Worm (Caenorhabditis elegans) whole organism, late embryonic: ENCODE data around the gene R09D1.12.
A peak's percentile ranks its signal among the peaks of the same experiment; 100 is the strongest.

Experiments used
- F13H6.1 ChIP-seq: sonication (generic microtip); optimal IDR thresholded peaks from 2 replicates; lab custom pipeline; 2016; ENCODE audit warnings: missing genetic modification characterization, missing compliant biosample characterization
- K02D7.2 ChIP-seq: sonication (generic microtip); optimal IDR thresholded peaks from 2 replicates; lab custom pipeline; 2017; ENCODE audit warnings: mild to moderate bottlenecking, missing genetic modification characterization, missing compliant biosample characterization
- K09A11.1 ChIP-seq: sonication (generic microtip); optimal IDR thresholded peaks from 2 replicates; lab custom pipeline; 2017; ENCODE audit warnings: antibody characterized with exemption, mild to moderate bottlenecking, missing genetic modification characterization, missing compliant biosample characterization; ENCODE audit not compliant: insufficient read depth
- ceh-14 ChIP-seq: sonication (generic microtip); optimal IDR thresholded peaks from 2 replicates; lab custom pipeline; 2016; ENCODE audit warnings: missing genotype, missing genetic modification characterization, missing compliant biosample characterization
- ceh-18 ChIP-seq: sonication (generic microtip); optimal IDR thresholded peaks from 2 replicates; lab custom pipeline; 2016; ENCODE audit warnings: missing genetic modification characterization, missing compliant biosample characterization
- ceh-2 ChIP-seq: sonication (generic microtip); optimal IDR thresholded peaks from 2 replicates; lab custom pipeline; 2016; ENCODE audit warnings: missing genotype, missing genetic modification characterization, missing compliant biosample characterization
- ceh-24 ChIP-seq: sonication (generic microtip); optimal IDR thresholded peaks from 2 replicates; lab custom pipeline; 2016; ENCODE audit warnings: mild to moderate bottlenecking, missing genetic modification characterization, missing compliant biosample characterization
- ceh-31 ChIP-seq: sonication (generic microtip); optimal IDR thresholded peaks from 2 replicates; lab custom pipeline; 2016; ENCODE audit warnings: missing genetic modification characterization, missing compliant biosample characterization
- ceh-45 ChIP-seq: fragments of 200-800 bp; sonication (Bioruptor generic); IDR thresholded peaks from 2 replicates; pipeline ENCODE4 v1.3.6; 2022; ENCODE audit warnings: missing genetic modification reagents, missing genetic modification characterization, missing compliant biosample characterization
- ceh-9 ChIP-seq: sonication (generic microtip); optimal IDR thresholded peaks from 2 replicates; lab custom pipeline; 2016; ENCODE audit warnings: mild to moderate bottlenecking, missing genetic modification characterization, inconsistent platforms, missing compliant biosample characterization
- dmd-4 ChIP-seq: sonication (generic microtip); optimal IDR thresholded peaks from 2 replicates; lab custom pipeline; 2016; ENCODE audit warnings: borderline replicate concordance, missing genetic modification characterization, missing compliant biosample characterization
- elt-2 ChIP-seq: sonication (generic microtip); optimal IDR thresholded peaks from 2 replicates; lab custom pipeline; 2016; ENCODE audit warnings: missing genetic modification reagents, missing genetic modification characterization, missing compliant biosample characterization
- elt-4 ChIP-seq: sonication (generic microtip); optimal IDR thresholded peaks from 2 replicates; lab custom pipeline; 2016; ENCODE audit warnings: missing genetic modification characterization, missing compliant biosample characterization
- fax-1 ChIP-seq: sonication (generic microtip); optimal IDR thresholded peaks from 2 replicates; lab custom pipeline; 2016; ENCODE audit warnings: missing genotype, missing genetic modification characterization, missing compliant biosample characterization
- hlh-30 ChIP-seq: sonication (generic microtip); optimal IDR thresholded peaks from 2 replicates; lab custom pipeline; 2017; ENCODE audit warnings: antibody characterized with exemption, missing genetic modification characterization, missing compliant biosample characterization; ENCODE audit not compliant: insufficient read depth
- lim-6 ChIP-seq: sonication (generic microtip); optimal IDR thresholded peaks from 2 replicates; lab custom pipeline; 2016; ENCODE audit warnings: missing genetic modification characterization, missing compliant biosample characterization
- lin-11 ChIP-seq: fragments of 200-800 bp; sonication (Bioruptor generic); optimal IDR thresholded peaks from 2 replicates; lab custom pipeline; 2018; ENCODE audit warnings: mild to moderate bottlenecking, missing genetic modification characterization, missing compliant biosample characterization
- madf-2 ChIP-seq: sonication (generic microtip); optimal IDR thresholded peaks from 2 replicates; lab custom pipeline; 2017; ENCODE audit warnings: missing genetic modification characterization, missing compliant biosample characterization
- mec-3 ChIP-seq: sonication (generic microtip); optimal IDR thresholded peaks from 2 replicates; lab custom pipeline; 2016; ENCODE audit warnings: borderline replicate concordance, missing genetic modification characterization, missing compliant biosample characterization
- nfya-1 ChIP-seq: sonication (generic microtip); optimal IDR thresholded peaks from 2 replicates; lab custom pipeline; 2017; ENCODE audit warnings: missing genetic modification characterization, mild to moderate bottlenecking, missing compliant biosample characterization, antibody characterized with exemption, moderate library complexity
- nhr-232 ChIP-seq: sonication (generic microtip); optimal IDR thresholded peaks from 2 replicates; lab custom pipeline; 2016; ENCODE audit warnings: missing genetic modification characterization, missing compliant biosample characterization
- npax-4 ChIP-seq: sonication (generic microtip); optimal IDR thresholded peaks from 2 replicates; lab custom pipeline; 2016; ENCODE audit warnings: missing genetic modification characterization, missing compliant biosample characterization
- pqm-1 ChIP-seq: sonication (generic microtip); optimal IDR thresholded peaks from 2 replicates; lab custom pipeline; 2016; ENCODE audit warnings: missing genetic modification characterization, missing compliant biosample characterization
- ref-2 ChIP-seq: sonication (generic microtip); optimal IDR thresholded peaks from 2 replicates; lab custom pipeline; 2016; ENCODE audit warnings: missing genetic modification characterization, missing compliant biosample characterization
- sdc-2 ChIP-seq: sonication (generic microtip); optimal IDR thresholded peaks from 2 replicates; lab custom pipeline; 2016; ENCODE audit warnings: missing genotype, missing genetic modification characterization, missing compliant biosample characterization
- sox-2 ChIP-seq: fragments of 200-800 bp; sonication (Bioruptor generic); IDR thresholded peaks from 2 replicates; pipeline ENCODE4 v1.3.6; 2022; ENCODE audit warnings: missing genetic modification reagents, missing genetic modification characterization, missing compliant biosample characterization
- sox-4 ChIP-seq: sonication (generic microtip); optimal IDR thresholded peaks from 2 replicates; lab custom pipeline; 2017; ENCODE audit warnings: mild to moderate bottlenecking, missing genetic modification characterization, inconsistent platforms, missing compliant biosample characterization
- syd-9 ChIP-seq: sonication (generic microtip); optimal IDR thresholded peaks from 2 replicates; lab custom pipeline; 2016; ENCODE audit warnings: mild to moderate bottlenecking, missing genetic modification characterization, moderate library complexity, missing compliant biosample characterization
- tbx-2 ChIP-seq: sonication (generic microtip); optimal IDR thresholded peaks from 2 replicates; lab custom pipeline; 2016; ENCODE audit warnings: missing genetic modification characterization, missing compliant biosample characterization
- tbx-7 ChIP-seq: sonication (generic microtip); optimal IDR thresholded peaks from 2 replicates; lab custom pipeline; 2016; ENCODE audit warnings: missing genotype, missing genetic modification characterization, missing compliant biosample characterization
- ttx-3 ChIP-seq: sonication (generic microtip); optimal IDR thresholded peaks from 2 replicates; lab custom pipeline; 2016; ENCODE audit warnings: missing genetic modification reagents, missing genetic modification characterization, missing compliant biosample characterization
- unc-3 ChIP-seq, 2 experiments: fragments of 200-800 bp in 1 of 2; sonication (Bioruptor generic) in 1 of 2; sonication (generic microtip) in 1 of 2; conservative IDR thresholded peaks in 1 of 2; optimal IDR thresholded peaks in 1 of 2; 2 replicates each; pipeline versions ENCODE4 v1.3.6 to Lab custom; 2016 to 2022; ENCODE audit warnings: missing compliant biosample characterization in 2 of 2, missing genetic modification characterization in 2 of 2, missing genetic modification reagents in 1 of 2
- unc-42 ChIP-seq: sonication (generic microtip); optimal IDR thresholded peaks from 2 replicates; lab custom pipeline; 2016; ENCODE audit warnings: missing genotype, missing genetic modification characterization, missing compliant biosample characterization
- ztf-16 ChIP-seq: sonication (generic microtip); optimal IDR thresholded peaks from 2 replicates; lab custom pipeline; 2017; ENCODE audit warnings: missing genetic modification characterization, missing compliant biosample characterization

R09D1.12 gene

DNA sequence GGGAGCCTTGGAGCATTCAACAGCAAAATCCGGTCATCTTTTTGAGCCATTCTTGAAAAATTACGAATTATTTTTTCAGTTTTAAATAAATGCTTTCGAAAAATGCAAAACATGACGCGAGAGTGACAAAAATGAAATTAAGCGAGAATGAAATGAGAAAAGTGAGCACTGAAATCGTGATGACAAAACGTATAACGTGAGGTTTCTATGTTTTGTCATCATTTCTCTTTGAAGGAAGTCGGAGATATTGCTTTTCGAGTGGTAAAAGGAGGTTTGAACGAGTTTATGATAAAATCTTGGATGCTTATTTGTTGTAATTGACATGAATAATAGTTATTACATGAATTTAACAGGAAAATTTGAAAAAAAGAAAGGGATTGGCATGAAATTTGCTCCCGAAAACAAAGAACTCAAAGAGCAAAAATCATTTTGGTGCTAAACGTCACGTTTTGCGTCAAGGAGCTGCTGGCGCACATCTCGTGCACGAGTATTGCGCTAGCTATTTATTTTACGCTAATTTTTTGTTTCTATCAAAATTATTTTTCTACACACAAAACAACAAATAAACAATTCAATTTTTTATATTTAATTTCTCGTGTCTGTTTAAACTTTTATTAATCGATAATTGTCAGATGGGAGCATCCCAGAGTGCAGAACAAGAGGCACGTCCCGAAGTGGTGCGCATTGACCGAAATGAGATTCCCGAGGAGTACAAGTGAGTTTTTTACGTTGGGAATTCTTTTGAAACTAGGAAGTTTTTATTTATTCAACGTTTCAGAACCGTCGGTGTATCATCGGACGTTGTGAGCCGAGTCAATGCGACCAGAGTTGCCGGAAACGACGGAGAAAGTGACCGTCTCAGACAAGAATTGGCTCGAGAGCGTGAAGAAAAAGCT, 35.4 kb downstream of the R09D1.12 start, which contains the start of the genes gss-1 and chch-3:
Gene gss-1, minus strand, starts transcription at position 51 of the 896 bp plus-strand sequence.
Gene chch-3, plus strand, starts transcription at position 633 of the 896 bp plus-strand sequence.
- TF ChIP-seq syd-9 (no peak), ceh-14 (peak; percentile 33), F13H6.1 (tag; lab: Kevin White, UChicago) (no peak), ceh-45 (GFP tag; lab: Robert Waterston, UW) (no peak), tbx-2 (tag; lab: Kevin White, UChicago) (peak; percentile 3), unc-42 (tag; lab: Kevin White, UChicago) (peak; percentile 36), unc-3 (GFP tag; conservative IDR thresholded peaks at IDR 0.05; lab: Robert Waterston, UW) (0 out of 2 replicates have a peak, but pooled peaks have one; percentile 14), unc-3 (tag; optimal IDR thresholded peaks at IDR 0.05; lab: Kevin White, UChicago) (no peak), nhr-232 (tag; lab: Kevin White, UChicago) (no peak), ztf-16 (tag; lab: Kevin White, UChicago) (no peak), ceh-18 (no peak), ceh-2 (tag; lab: Kevin White, UChicago) (peak; percentile 16), hlh-30 (no peak), K09A11.1 (tag; lab: Kevin White, UChicago) (no peak), nfya-1 (peak; percentile 45), elt-2 (tag; lab: Kevin White, UChicago) (peak; percentile 25), ceh-31 (tag; lab: Kevin White, UChicago) (peak; percentile 12)

- TF ChIP-seq tbx-7 (tag; lab: Kevin White, UChicago), result no peak
- no peak for TF ChIP-seq unc-42 (tag; lab: Kevin White, UChicago)
- TF ChIP-seq ztf-16 (tag; lab: Kevin White, UChicago), result no peak
- TF ChIP-seq elt-4, result no peak
- no peak for TF ChIP-seq ceh-24
- TF ChIP-seq ceh-9, result no peak
- TF ChIP-seq elt-2 (tag; lab: Kevin White, UChicago), result no peak
- no peak for TF ChIP-seq hlh-30
- no peak for TF ChIP-seq fax-1 (tag; lab: Kevin White, UChicago)
- no peak for TF ChIP-seq ceh-18
- TF ChIP-seq npax-4 (tag; lab: Kevin White, UChicago), result no peak
These were observed 39.9 kb downstream of the R09D1.12 start, which contains the start of gene arrd-3 for ce11 chrII:9412086-9412608. TSS of gene arrd-3 (plus strand) at chrII:9412558.

DNA sequence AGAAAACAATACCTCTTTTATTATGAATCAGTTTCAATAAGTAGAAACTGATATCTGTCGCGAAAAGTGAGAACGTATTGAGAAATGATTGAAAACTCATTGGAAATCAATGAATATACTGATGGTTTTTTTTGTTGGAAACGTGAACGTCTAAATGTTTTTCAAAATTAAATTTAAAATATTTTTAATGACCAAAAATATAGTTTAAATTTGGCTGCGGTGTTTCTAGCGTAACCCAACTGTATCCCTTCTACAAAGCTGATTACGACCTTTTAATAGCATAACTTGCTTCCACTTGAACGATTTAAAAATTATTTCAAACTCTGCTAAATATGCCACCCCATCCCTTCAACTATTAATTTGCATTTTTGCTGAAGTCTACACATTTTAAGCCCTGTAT, 40.6 kb downstream of the R09D1.12 start, which contains the start of gene M176.9:
Gene M176.9, minus strand, starts transcription at position 101 of the 400 bp plus-strand sequence.
- no peak for TF ChIP-seq pqm-1 (tag; lab: Kevin White, UChicago)
- TF ChIP-seq ttx-3 (tag; lab: Kevin White, UChicago), result no peak
- no peak for TF ChIP-seq lim-6 (tag; lab: Kevin White, UChicago)
- TF ChIP-seq hlh-30, result no peak
- TF ChIP-seq lin-11 (tag; lab: Kevin White, UChicago), result no peak
- no peak for TF ChIP-seq ceh-31 (tag; lab: Kevin White, UChicago)
- TF ChIP-seq npax-4 (tag; lab: Kevin White, UChicago), result no peak
- TF ChIP-seq sox-4, result no peak
- TF ChIP-seq elt-4, result no peak
- TF ChIP-seq sdc-2 (tag; lab: Kevin White, UChicago), result no peak
- TF ChIP-seq, all 69 proteins: peak for 0

DNA sequence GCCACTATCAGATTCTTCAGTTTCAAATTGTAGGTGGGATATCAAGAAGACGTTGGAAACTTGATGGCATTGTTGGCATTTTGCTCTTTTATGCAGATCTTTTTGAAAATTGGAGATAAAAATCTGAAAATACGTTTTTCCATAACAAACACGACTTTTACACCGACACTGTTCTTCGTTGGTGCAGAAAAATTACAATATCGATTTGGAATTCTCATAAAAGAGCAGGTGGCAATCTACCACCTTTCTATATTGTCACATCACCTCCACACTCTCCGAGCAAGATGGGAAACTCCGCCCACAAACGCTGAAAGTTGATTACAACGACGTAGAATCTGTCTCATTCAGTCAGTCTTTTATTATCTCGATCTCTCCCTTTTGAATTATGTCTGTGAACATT, 44.6 kb downstream of the R09D1.12 start, which contains the start of gene arrd-2:
Gene arrd-2, plus strand, starts transcription at position 301 of the 400 bp plus-strand sequence.
- TF ChIP-seq madf-2 (tag; lab: Kevin White, UChicago) (no peak), K02D7.2 (no peak), unc-42 (tag; lab: Kevin White, UChicago) (no peak), elt-2 (tag; lab: Kevin White, UChicago) (no peak), sox-2 (GFP tag; lab: Robert Waterston, UW) (no peak), lim-6 (tag; lab: Kevin White, UChicago) (no peak), ztf-16 (tag; lab: Kevin White, UChicago) (no peak), ref-2 (tag; lab: Kevin White, UChicago) (no peak), dmd-4 (tag; lab: Kevin White, UChicago) (no peak), mec-3 (tag; lab: Kevin White, UChicago) (no peak), tbx-7 (tag; lab: Kevin White, UChicago) (no peak), elt-4 (no peak), npax-4 (tag; lab: Kevin White, UChicago) (no peak), nhr-232 (tag; lab: Kevin White, UChicago) (no peak)
